Worm (Caenorhabditis elegans): Measurements from ENCODE around the gene cha-1.

The cha-1 gene

ce11 chrIV:3568608-3569007 lies 55.9 kb downstream of the cha-1 start, which contains the start of gene otpl-1:
otpl-1 (plus strand) TSS chrIV:3568979.
- TF ChIP-seq eor-1 (tag; optimal IDR thresholded peaks at IDR 0.05) (no peak), ceh-9 (tag; optimal IDR thresholded peaks at IDR 0.05) (no peak), nhr-237 (tag; optimal IDR thresholded peaks at IDR 0.05) (no peak)

ce11 chrIV:3564901-3565300 lies 59.6 kb downstream of the cha-1 start, which contains the start of gene sre-5:
sre-5 (plus strand) TSS chrIV:3565201.
- TF ChIP-seq ztf-11 (tag; optimal IDR thresholded peaks at IDR 0.05), result no peak
- TF ChIP-seq ama-1 (optimal IDR thresholded peaks at IDR 0.05), result no peak
- no peak for TF ChIP-seq nhr-43 (tag; optimal IDR thresholded peaks at IDR 0.05; ENCODE audit: poor library complexity, severe bottlenecking)
- no peak for TF ChIP-seq ztf-4 (tag; optimal IDR thresholded peaks at IDR 0.05)
- TF ChIP-seq nhr-25 (tag; optimal IDR thresholded peaks at IDR 0.05), result no peak
- TF ChIP-seq ceh-28 (tag; optimal IDR thresholded peaks at IDR 0.05), result no peak
- no peak for TF ChIP-seq lin-39 (tag; optimal IDR thresholded peaks at IDR 0.05)
- TF ChIP-seq tbx-2 (tag; optimal IDR thresholded peaks at IDR 0.05), result no peak
- TF ChIP-seq skn-1 (tag; optimal IDR thresholded peaks at IDR 0.05), result no peak
- no peak for TF ChIP-seq elt-1 (tag; optimal IDR thresholded peaks at IDR 0.05)
- TF ChIP-seq nhr-28 (tag; optimal IDR thresholded peaks at IDR 0.05), result no peak
- no peak for TF ChIP-seq fos-1 (tag; optimal IDR thresholded peaks at IDR 0.05)
- no peak for TF ChIP-seq nhr-76 (tag; optimal IDR thresholded peaks at IDR 0.05)
- TF ChIP-seq nfya-1 (tag; optimal IDR thresholded peaks at IDR 0.05; ENCODE audit: insufficient read depth), result no peak
- TF ChIP-seq eor-1 (tag; optimal IDR thresholded peaks at IDR 0.05), result no peak
